Worm (Caenorhabditis elegans) whole organism, late embryonic: ENCODE results near the gene T24E12.12.

Experiments used
- ceh-22 ChIP-seq: sonication (generic microtip); optimal IDR thresholded peaks from 2 replicates; lab custom pipeline; 2017; ENCODE audit warnings: missing biosample characterization, missing genetic modification characterization
- ceh-48 ChIP-seq: sonication (generic microtip); optimal IDR thresholded peaks from 2 replicates; lab custom pipeline; 2016; ENCODE audit warnings: missing genetic modification characterization, inconsistent platforms, missing compliant biosample characterization
- dve-1 ChIP-seq: sonication (generic microtip); optimal IDR thresholded peaks from 2 replicates; lab custom pipeline; 2017; ENCODE audit warnings: antibody characterized with exemption, mild to moderate bottlenecking, missing genetic modification characterization, missing compliant biosample characterization
- fkh-10 ChIP-seq: fragments of 150-350 bp; optimal IDR thresholded peaks from 2 replicates; lab custom pipeline; 2014; ENCODE audit warnings: missing biosample characterization, missing genetic modification reagents, missing genetic modification characterization
- npax-4 ChIP-seq: sonication (generic microtip); optimal IDR thresholded peaks from 2 replicates; lab custom pipeline; 2016; ENCODE audit warnings: missing genetic modification characterization, missing compliant biosample characterization
- pag-3 ChIP-seq: sonication (generic microtip); optimal IDR thresholded peaks from 2 replicates; lab custom pipeline; 2016; ENCODE audit warnings: missing compliant biosample characterization, missing genetic modification characterization, borderline replicate concordance
- pqm-1 ChIP-seq: sonication (generic microtip); optimal IDR thresholded peaks from 2 replicates; lab custom pipeline; 2016; ENCODE audit warnings: missing genetic modification characterization, missing compliant biosample characterization
- tbx-2 ChIP-seq: sonication (generic microtip); optimal IDR thresholded peaks from 2 replicates; lab custom pipeline; 2016; ENCODE audit warnings: missing genetic modification characterization, missing compliant biosample characterization
- unc-42 ChIP-seq: sonication (generic microtip); optimal IDR thresholded peaks from 2 replicates; lab custom pipeline; 2016; ENCODE audit warnings: missing genotype, missing genetic modification characterization, missing compliant biosample characterization

DNA sequence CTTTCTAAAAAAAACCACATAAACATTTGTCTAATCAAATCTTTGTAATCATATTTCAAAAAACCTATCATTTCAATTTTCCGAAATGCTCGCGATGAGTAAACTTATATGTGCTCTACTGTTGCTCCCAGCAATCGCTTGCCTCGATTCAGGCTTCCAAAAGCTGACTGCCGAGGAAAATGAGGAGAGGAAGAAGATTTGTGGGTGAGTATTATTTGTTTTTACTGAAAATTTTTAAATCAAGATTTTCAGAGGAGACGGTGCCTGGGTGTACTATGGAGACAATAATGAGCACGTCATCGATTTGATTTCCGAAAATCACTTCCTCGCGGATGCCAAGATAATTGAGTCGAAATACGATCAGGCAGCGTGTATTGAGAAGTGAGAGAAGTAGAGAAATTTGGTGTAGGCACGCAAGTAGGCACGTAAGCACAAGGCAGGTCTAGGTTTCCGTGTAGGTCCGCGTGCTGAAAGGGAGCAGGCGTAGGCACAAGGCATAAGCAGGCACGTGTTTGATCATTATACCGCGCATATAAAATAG lies 34.8 kb upstream of the T24E12.12 start, which contains the start of gene C46E10.1:
- no peak for TF ChIP-seq pag-3 (tag; lab: Kevin White, UChicago)
- TF ChIP-seq ceh-22 (tag; lab: Kevin White, UChicago), result no peak
- no peak for TF ChIP-seq ceh-48 (tag; lab: Kevin White, UChicago)
- no peak for TF ChIP-seq fkh-10 (GFP tag; lab: Kevin White, UChicago)
- TF ChIP-seq dve-1 (tag; lab: Kevin White, UChicago), result no peak
- TF ChIP-seq tbx-2 (tag; lab: Kevin White, UChicago), result no peak
- no peak for TF ChIP-seq pqm-1
- TF ChIP-seq npax-4 (tag; lab: Kevin White, UChicago), result no peak
- TF ChIP-seq unc-42 (tag; lab: Kevin White, UChicago), result no peak
